Worm (Caenorhabditis elegans) whole organism, midembryonic: Measurements from ENCODE around the gene R02F11.3.
"Not testable (repeated sequence)": the region's sequence is repeated elsewhere in the genome, so short reads cannot be mapped to it uniquely, and the experiment has no call there.

ENCODE experiments used
- T22C8.4 ChIP-seq: fragments of 200-800 bp; sonication (Bioruptor generic); IDR thresholded peaks from 2 replicates; pipeline ENCODE4 v1.3.6; 2022; ENCODE audit warnings: missing genetic modification characterization, missing compliant biosample characterization
- cog-1 ChIP-seq: sonication (generic microtip); optimal IDR thresholded peaks from 2 replicates; lab custom pipeline; 2016; ENCODE audit warnings: missing genetic modification characterization, missing compliant biosample characterization
- flt-1 ChIP-seq: fragments of 200-800 bp; sonication (Bioruptor generic); IDR thresholded peaks from 2 replicates; pipeline ENCODE4 v1.3.6; 2022; ENCODE audit warnings: missing genetic modification characterization, missing compliant biosample characterization
- klf-2 ChIP-seq: fragments of 200-800 bp; sonication (Bioruptor generic); conservative IDR thresholded peaks from 2 replicates; pipeline ENCODE4 v1.3.6; 2022; ENCODE audit warnings: missing genetic modification reagents, missing genetic modification characterization, missing compliant biosample characterization
- med-1 ChIP-seq: sonication (generic microtip); optimal IDR thresholded peaks from 2 replicates; lab custom pipeline; 2017; ENCODE audit warnings: missing genetic modification characterization, mild to moderate bottlenecking, missing compliant biosample characterization, antibody characterized with exemption, missing genetic modification reagents; ENCODE audit not compliant: insufficient read depth
- ref-1 ChIP-seq: fragments of 200-800 bp; sonication (Bioruptor generic); conservative IDR thresholded peaks from 2 replicates; pipeline ENCODE4 v1.3.6; 2022; ENCODE audit warnings: missing genetic modification reagents, missing genetic modification characterization, missing compliant biosample characterization
- tab-1 ChIP-seq: fragments of 200-800 bp; sonication (Bioruptor generic); IDR thresholded peaks from 2 replicates; pipeline ENCODE4 v1.3.6; 2022; ENCODE audit warnings: missing genetic modification characterization, missing compliant biosample characterization
- ztf-23 ChIP-seq: fragments of 200-800 bp; sonication (Bioruptor generic); IDR thresholded peaks from 2 replicates; pipeline ENCODE4 v1.3.6; 2022; ENCODE audit warnings: missing genetic modification reagents, missing genetic modification characterization, missing compliant biosample characterization
- ztf-29 ChIP-seq: fragments of 200-800 bp; sonication (Bioruptor generic); IDR thresholded peaks from 2 replicates; pipeline ENCODE4 v1.3.6; 2022; ENCODE audit warnings: missing genetic modification reagents, missing genetic modification characterization, missing compliant biosample characterization

R02F11.3 gene

DNA sequence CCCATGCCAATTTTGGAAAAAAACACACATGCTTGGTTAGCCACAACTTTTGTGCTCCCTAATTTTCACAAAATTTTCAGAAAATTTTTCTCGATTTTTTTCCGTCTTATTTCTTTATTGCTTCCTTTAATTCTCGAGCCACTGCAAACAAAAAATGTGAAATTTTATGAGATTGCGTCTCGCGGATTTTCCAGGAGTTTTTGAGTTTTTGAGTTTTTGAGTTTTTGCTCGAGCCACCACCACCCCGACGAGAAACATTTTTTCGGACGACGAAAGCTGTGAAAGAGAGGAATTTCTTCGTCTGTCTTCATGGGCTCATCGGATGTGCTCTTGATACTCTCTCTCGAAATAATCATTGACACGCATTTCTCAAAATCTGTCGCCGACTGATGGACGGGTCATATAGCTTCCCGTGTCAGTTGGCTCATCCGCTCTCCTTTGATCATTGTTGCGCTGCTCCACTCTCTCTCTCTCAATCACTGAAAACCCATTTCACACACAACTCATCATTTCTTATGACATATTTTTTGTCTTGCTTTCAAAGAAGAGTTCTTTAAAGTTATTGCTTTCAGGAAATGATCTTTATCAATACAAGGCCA lies 28.3 kb downstream of the R02F11.3 start, which contains the start of gene C18G1.1:
Gene C18G1.1 (plus strand): TSS at position 573 of the 599 bp plus-strand sequence.
- TF ChIP-seq ztf-29 (no peak), cog-1 (no peak)

- TF ChIP-seq ztf-29 = no peak
- no peak for TF ChIP-seq tab-1
- no peak for TF ChIP-seq T22C8.4
- no peak for TF ChIP-seq ztf-23 (GFP tag; lab: Robert Waterston, UW)
- TF ChIP-seq cog-1 = no peak
- TF ChIP-seq med-1 (GFP tag; lab: Kevin White, UChicago) = no peak
- TF ChIP-seq flt-1 (GFP tag; lab: Robert Waterston, UW) = no peak
- TF ChIP-seq klf-2 = no peak
- TF ChIP-seq ref-1 = no peak
These were observed 30.6 kb downstream of the R02F11.3 start for ce11 chrV:4775140-4775539.

ce11 chrV:4770408-4770947 lies 35.3 kb downstream of the R02F11.3 start, which contains the start of gene elt-7:
Gene elt-7, plus strand, starts transcription at chrV:4770670.
- no peak for TF ChIP-seq klf-2
- no peak for TF ChIP-seq flt-1 (GFP tag; lab: Robert Waterston, UW)

DNA sequence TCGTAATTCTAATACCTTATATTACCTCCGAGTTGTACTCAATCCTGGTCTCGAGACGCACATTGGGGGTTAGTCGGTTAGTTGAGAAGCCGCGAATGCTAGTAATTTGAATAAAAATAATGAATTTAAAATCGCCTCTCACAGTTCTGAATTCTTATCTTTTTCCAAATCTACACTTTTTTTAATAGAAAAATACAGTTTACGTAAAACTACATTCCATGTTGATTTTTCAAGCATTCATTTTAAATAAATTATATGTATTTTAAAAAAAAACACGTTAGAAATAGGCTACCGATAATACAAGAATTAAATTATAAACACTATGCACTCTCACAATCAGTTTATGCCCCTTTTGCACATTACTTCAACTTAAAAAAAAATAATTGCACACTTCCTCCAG lies 36.1 kb downstream of the R02F11.3 start, which contains the start of gene C18G1.9:
Gene C18G1.9 (minus strand): TSS at position 101 of the 400 bp plus-strand sequence.
- TF ChIP-seq ztf-29 (no peak), T22C8.4 (no peak), tab-1 (no peak), flt-1 (GFP tag; lab: Robert Waterston, UW) (no peak), klf-2 (no peak), med-1 (GFP tag; lab: Kevin White, UChicago) (no peak), cog-1 (no peak), ref-1 (no peak), ztf-23 (GFP tag; lab: Robert Waterston, UW) (no peak)

ce11 chrV:4766501-4766900 lies 39.2 kb downstream of the R02F11.3 start, which contains the start of gene C18G1.8:
Gene C18G1.8, minus strand, starts transcription at chrV:4766601.
- TF ChIP-seq ref-1 = no peak
- TF ChIP-seq med-1 (GFP tag; lab: Kevin White, UChicago) = no peak
- no peak for TF ChIP-seq cog-1

DNA sequence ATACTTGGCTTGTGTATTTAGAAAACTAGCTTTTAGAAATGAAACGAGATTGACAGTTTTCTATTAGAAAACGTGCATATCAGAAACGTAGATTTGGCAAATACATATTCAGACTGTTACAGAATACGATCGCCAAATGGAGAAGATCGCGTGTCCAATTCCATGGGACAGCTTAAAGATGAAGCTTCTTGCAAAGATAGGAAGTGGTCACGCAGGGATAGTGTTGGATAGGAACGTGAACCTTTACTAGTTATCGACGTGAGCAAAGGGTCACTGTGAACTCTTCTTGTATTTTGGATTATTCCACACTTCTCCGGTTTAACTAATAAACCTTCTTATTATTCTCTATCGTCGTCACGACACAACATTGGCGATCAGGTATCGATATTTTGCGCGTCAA lies 45.1 kb downstream of the R02F11.3 start, which contains the start of gene bgnt-1.4:
Gene bgnt-1.4 (plus strand): TSS at position 301 of the 400 bp plus-strand sequence.
- TF ChIP-seq cog-1; klf-2; med-1 (GFP tag; lab: Kevin White, UChicago): not testable (repeated sequence)

- no peak for TF ChIP-seq ref-1
- TF ChIP-seq flt-1 (GFP tag; lab: Robert Waterston, UW) = no peak
- no peak for TF ChIP-seq ztf-23 (GFP tag; lab: Robert Waterston, UW)
- no peak for TF ChIP-seq ztf-29
- no peak for TF ChIP-seq klf-2
- TF ChIP-seq cog-1 = no peak
- TF ChIP-seq med-1 (GFP tag; lab: Kevin White, UChicago) = no peak
- TF ChIP-seq tab-1 = no peak
- TF ChIP-seq T22C8.4 = no peak
These were observed 47.2 kb downstream of the R02F11.3 start for ce11 chrV:4758540-4758939.

DNA sequence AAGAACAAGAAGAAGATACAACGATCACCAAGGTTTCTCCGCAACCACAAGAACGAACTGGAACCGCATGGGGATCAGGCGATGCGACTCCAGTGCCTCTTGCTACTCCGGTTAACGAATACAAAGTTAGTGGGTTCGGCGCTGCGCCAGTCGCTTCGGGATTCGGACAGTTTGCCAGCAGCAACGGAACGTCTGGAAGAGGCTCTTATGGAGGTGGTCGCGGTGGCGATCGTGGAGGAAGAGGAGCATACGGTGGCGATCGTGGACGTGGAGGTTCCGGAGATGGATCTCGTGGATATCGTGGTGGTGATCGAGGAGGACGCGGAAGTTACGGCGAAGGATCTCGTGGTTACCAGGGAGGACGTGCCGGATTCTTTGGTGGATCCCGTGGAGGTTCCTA lies 47.7 kb downstream of the R02F11.3 start:
- no peak for TF ChIP-seq ztf-23 (GFP tag; lab: Robert Waterston, UW)
- no peak for TF ChIP-seq klf-2
- TF ChIP-seq cog-1 = no peak
- TF ChIP-seq med-1 (GFP tag; lab: Kevin White, UChicago) = no peak
- no peak for TF ChIP-seq ref-1
- TF ChIP-seq ztf-29 = no peak
- no peak for TF ChIP-seq flt-1 (GFP tag; lab: Robert Waterston, UW)
- TF ChIP-seq T22C8.4 = no peak
- no peak for TF ChIP-seq tab-1

ce11 chrV:4755308-4756029 lies 50.3 kb downstream of the R02F11.3 start, which contains the start of gene pgl-3:
Gene pgl-3, plus strand, starts transcription at chrV:4755979.
- TF ChIP-seq flt-1 (GFP tag; lab: Robert Waterston, UW) (no peak), cog-1 (no peak), ztf-23 (GFP tag; lab: Robert Waterston, UW) (no peak), T22C8.4 (no peak), med-1 (GFP tag; lab: Kevin White, UChicago) (no peak), ztf-29 (no peak)

DNA sequence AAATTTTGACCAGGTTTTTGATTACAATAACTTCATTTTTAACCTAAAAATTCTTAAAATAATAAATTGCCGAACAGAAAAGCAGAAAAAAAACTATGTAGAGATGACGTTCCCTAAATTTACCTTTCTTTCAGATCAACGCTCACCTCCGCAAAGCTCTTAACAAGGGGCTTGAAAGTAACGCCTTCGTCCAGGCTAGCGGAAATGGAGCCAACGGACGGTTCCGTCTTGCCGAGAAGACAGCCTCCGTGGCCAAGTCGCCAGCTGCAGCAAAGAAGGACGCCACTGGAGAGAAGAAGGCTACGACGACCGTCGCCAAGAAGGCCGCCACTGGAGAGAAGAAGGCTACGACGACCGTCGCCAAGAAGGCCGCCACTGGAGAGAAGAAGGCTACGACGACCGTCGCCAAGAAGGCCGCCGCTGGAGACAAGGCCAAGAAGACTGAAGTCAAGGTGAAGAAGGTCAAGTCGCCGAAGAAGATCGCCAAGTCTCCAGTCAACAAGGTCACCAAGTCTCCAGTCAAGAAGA lies 51.0 kb downstream of the R02F11.3 start:
- no peak for TF ChIP-seq flt-1 (GFP tag; lab: Robert Waterston, UW)
- no peak for TF ChIP-seq med-1 (GFP tag; lab: Kevin White, UChicago)
- no peak for TF ChIP-seq ztf-29
- no peak for TF ChIP-seq T22C8.4
- TF ChIP-seq tab-1 = no peak
- no peak for TF ChIP-seq ztf-23 (GFP tag; lab: Robert Waterston, UW)
- TF ChIP-seq klf-2 = no peak
- TF ChIP-seq cog-1 = no peak
- no peak for TF ChIP-seq ref-1

DNA sequence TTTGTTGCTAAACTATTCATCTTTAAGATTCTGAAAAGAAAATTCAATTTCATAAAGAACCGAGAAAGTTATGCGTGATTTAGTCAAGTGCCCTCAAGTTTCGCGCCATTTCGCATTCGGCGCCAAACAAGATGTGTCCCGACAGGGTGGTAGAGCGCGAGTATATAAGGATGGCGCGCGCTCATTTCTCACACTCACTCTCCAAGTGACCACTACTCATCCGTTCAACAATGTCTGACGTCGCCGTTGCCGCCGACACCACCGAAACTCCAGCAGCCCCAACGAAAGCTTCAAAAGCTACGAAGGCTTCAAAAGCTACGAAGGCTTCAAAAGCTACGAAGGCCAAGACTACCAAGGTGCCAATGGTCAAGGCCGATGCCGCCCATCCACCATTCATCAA lies 51.6 kb downstream of the R02F11.3 start, which contains the start of gene hil-4:
Gene hil-4 (plus strand): TSS at position 191 of the 400 bp plus-strand sequence.
- no peak for TF ChIP-seq flt-1 (GFP tag; lab: Robert Waterston, UW)
- no peak for TF ChIP-seq ref-1
- no peak for TF ChIP-seq cog-1
- no peak for TF ChIP-seq ztf-29
- no peak for TF ChIP-seq klf-2
- TF ChIP-seq T22C8.4 = no peak
